Fruit fly (Drosophila melanogaster): ENCODE measurements around the gene CG9541.

CG9541 gene

DNA sequence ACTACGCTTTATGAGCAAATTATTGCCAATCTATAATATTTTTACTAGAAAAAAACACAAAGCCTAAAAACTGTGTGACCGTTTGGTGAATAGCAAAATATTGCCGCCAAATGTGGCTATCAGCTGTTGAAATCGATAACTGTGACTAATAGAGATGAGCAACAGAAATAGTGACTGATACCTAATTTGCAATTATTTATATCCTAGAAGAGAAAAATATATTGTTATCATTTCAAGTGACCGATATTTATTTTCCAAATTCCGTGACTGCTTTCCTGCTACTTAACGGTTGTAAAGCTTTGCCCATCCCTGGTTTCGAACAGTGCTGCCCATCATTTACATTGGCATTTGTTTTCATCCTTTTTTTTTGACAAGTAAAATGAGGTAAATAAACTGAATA lies 22.1 kb upstream of the CG9541 start, which contains the start of the genes alien and CG18661 (continued):
- TF ChIP-seq CG4820 (GFP tag; optimal IDR thresholded peaks at IDR 0.05), result peak; percentile 58

DNA sequence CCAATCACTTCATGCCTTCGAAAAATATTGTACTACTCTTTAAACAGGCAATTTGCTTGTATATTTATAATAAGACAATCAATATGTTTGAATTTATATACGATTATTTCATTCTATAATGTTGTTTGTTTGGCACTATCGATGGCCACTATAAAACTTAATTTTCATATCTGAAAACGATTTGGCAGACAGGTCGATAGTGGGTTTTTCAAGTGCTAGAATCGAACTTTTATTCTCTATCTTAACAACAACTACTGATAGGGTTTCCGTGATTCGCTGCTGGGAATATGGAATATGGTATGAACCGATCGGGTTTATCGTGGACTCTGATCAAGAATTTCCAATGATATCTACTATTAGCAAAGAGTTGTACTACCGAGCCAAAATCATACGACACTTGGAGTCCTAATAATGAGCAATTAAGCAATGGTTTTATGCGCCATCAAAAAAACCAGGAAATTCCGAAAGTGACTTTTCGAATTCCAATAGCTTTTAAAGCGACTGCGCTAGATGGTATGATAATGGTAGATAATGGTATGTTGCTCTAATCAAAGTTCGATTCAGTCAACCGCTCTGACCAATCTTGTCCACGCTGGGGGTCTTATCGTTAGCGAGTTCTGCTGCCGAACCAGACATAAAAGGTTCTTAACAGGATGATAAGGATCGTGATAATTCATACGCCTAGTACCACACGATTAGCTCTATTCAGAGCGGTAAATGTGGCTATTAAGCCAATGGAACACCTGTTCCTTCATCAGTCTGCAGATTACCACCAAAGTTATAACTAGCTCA lies 18.6 kb upstream of the CG9541 start, which contains the start of gene CG17906:
Gene CG17906, plus strand, starts transcription at position 742 of the 792 bp plus-strand sequence.
- TF ChIP-seq CG13624 (GFP tag; optimal IDR thresholded peaks at IDR 0.05) (no peak), exex (tag; optimal IDR thresholded peaks at IDR 0.05) (peak; percentile 92), gce (GFP tag; IDR thresholded peaks at IDR 0.05) (no peak), CG34376 (GFP tag; optimal IDR thresholded peaks at IDR 0.05) (peak; percentile 56), grn (GFP tag; optimal IDR thresholded peaks at IDR 0.05) (peak; percentile 89), seq (GFP tag; IDR thresholded peaks at IDR 0.05) (no peak), Atf-2 (GFP tag; optimal IDR thresholded peaks at IDR 0.05) (no peak), sug (tag; optimal IDR thresholded peaks at IDR 0.05) (peak; percentile 98), CG1233 (GFP tag; optimal IDR thresholded peaks at IDR 0.05) (no peak), mirr (GFP tag; optimal IDR thresholded peaks at IDR 0.05) (peak; percentile 24), sd (tag; optimal IDR thresholded peaks at IDR 0.05) (peak; percentile 67)

- no peak for TF ChIP-seq dpn (GFP tag; optimal IDR thresholded peaks at IDR 0.05)
- TF ChIP-seq gt (GFP tag; IDR thresholded peaks at IDR 0.05), result no peak
- TF ChIP-seq crc (GFP tag; optimal IDR thresholded peaks at IDR 0.05), result no peak
- no peak for TF ChIP-seq bsh (GFP tag; optimal IDR thresholded peaks at IDR 0.05)
- peak; percentile 86 for TF ChIP-seq CG34376 (GFP tag; optimal IDR thresholded peaks at IDR 0.05)
- TF ChIP-seq sd (tag; optimal IDR thresholded peaks at IDR 0.05), result peak; percentile 20
- peak; percentile 53 for TF ChIP-seq Med (GFP tag)
- no peak for TF ChIP-seq crol (GFP tag; IDR thresholded peaks at IDR 0.05)
- TF ChIP-seq Doc3 (GFP tag; IDR thresholded peaks at IDR 0.05; ENCODE audit: partially characterized antibody), result no peak
- no peak for TF ChIP-seq CG12942 (GFP tag; optimal IDR thresholded peaks at IDR 0.05)
- TF ChIP-seq CG15073 (GFP tag; optimal IDR thresholded peaks at IDR 0.05), result no peak
- TF ChIP-seq peb (GFP tag; IDR thresholded peaks at IDR 0.05), result no peak
- peak; percentile 15 for TF ChIP-seq lab (GFP tag; optimal IDR thresholded peaks at IDR 0.05)
- TF ChIP-seq kni (GFP tag; optimal IDR thresholded peaks at IDR 0.05), result no peak
- TF ChIP-seq CG10462 (GFP tag; optimal IDR thresholded peaks at IDR 0.05), result no peak
- no peak for TF ChIP-seq CG6765 (GFP tag; optimal IDR thresholded peaks at IDR 0.05)
- peak; percentile 18 for TF ChIP-seq CG18599 (GFP tag; optimal IDR thresholded peaks at IDR 0.05)
- TF ChIP-seq Xbp1 (GFP tag; optimal IDR thresholded peaks at IDR 0.05), result no peak
- peak; percentile 0 for TF ChIP-seq HmgZ (tag; optimal IDR thresholded peaks at IDR 0.05)
- peak; percentile 34 for TF ChIP-seq Deaf1 (tag; optimal IDR thresholded peaks at IDR 0.05)
- no peak for TF ChIP-seq twi (tag; optimal IDR thresholded peaks at IDR 0.05)
- TF ChIP-seq CG12236 (GFP tag; optimal IDR thresholded peaks at IDR 0.05), result no peak
- no peak for TF ChIP-seq H15 (GFP tag; IDR thresholded peaks at IDR 0.05)
- TF ChIP-seq exex (tag; optimal IDR thresholded peaks at IDR 0.05), result peak; percentile 95
- peak; percentile 36; the same call in 1 of the 2 replicates for TF ChIP-seq GATAe (GFP tag; conservative IDR thresholded peaks at IDR 0.05)
- TF ChIP-seq PHDP (tag; optimal IDR thresholded peaks at IDR 0.05), result no peak
- no peak for TF ChIP-seq CG30020 (tag; optimal IDR thresholded peaks at IDR 0.05)
- no peak for TF ChIP-seq CTCF (GFP tag; optimal IDR thresholded peaks at IDR 0.05)
- TF ChIP-seq HmgD (GFP tag; optimal IDR thresholded peaks at IDR 0.05), result no peak
- no peak for TF ChIP-seq sna (GFP tag; IDR thresholded peaks at IDR 0.05; ENCODE audit: partially characterized antibody)
- peak; percentile 65 for TF ChIP-seq grn (GFP tag; optimal IDR thresholded peaks at IDR 0.05)
- peak; percentile 45 for TF ChIP-seq CG10543 (GFP tag; optimal IDR thresholded peaks at IDR 0.05)
- peak; percentile 26 for TF ChIP-seq mirr (GFP tag; optimal IDR thresholded peaks at IDR 0.05)
- TF ChIP-seq Hey (tag; optimal IDR thresholded peaks at IDR 0.05), result peak; percentile 40
- no peak for TF ChIP-seq Ada2b (GFP tag; IDR thresholded peaks at IDR 0.05)
- TF ChIP-seq ci (GFP tag; IDR thresholded peaks at IDR 0.05), result 0 out of 3 replicates have a peak, but pooled peaks have one; percentile 14
- no peak for TF ChIP-seq nerfin-2 (GFP tag; IDR thresholded peaks at IDR 0.05; ENCODE audit: partially characterized antibody)
- no peak for TF ChIP-seq Xrp1 (GFP tag; IDR thresholded peaks at IDR 0.05)
- no peak for TF ChIP-seq CG13894 (tag; optimal IDR thresholded peaks at IDR 0.05)
These were observed 16.4 kb upstream of the CG9541 start, which contains the start of gene CG9555 for dm6 chr2L:8991583-8991982. Gene CG9555, plus strand, starts transcription at chr2L:8991735.

All from whole organism, embryonic.